Worm (Caenorhabditis elegans) whole organism, L1 larva: Measurements from ENCODE around the gene ruvb-1.

ENCODE experiments used
- C04F5.9 ChIP-seq: sonication (generic microtip); optimal IDR thresholded peaks from 2 replicates; lab custom pipeline; 2016; ENCODE audit warnings: missing genetic modification characterization, missing compliant biosample characterization
- F16B12.6 ChIP-seq: fragments of 150-350 bp; optimal IDR thresholded peaks from 2 replicates; lab custom pipeline; 2014; ENCODE audit warnings: missing biosample characterization, missing genetic modification characterization
- aha-1 ChIP-seq: fragments of 150-350 bp; optimal IDR thresholded peaks from 2 replicates; lab custom pipeline; 2014; ENCODE audit warnings: missing biosample characterization, missing genetic modification characterization
- alr-1 ChIP-seq: fragments of 200-800 bp; sonication (Bioruptor generic); optimal IDR thresholded peaks from 2 replicates; lab custom pipeline; 2018; ENCODE audit warnings: borderline replicate concordance, mild to moderate bottlenecking, missing genetic modification characterization, missing compliant biosample characterization
- aly-2 ChIP-seq: fragments of 150-350 bp; optimal IDR thresholded peaks from 2 replicates; lab custom pipeline; 2014; ENCODE audit warnings: missing biosample characterization, missing genetic modification characterization
- blmp-1 ChIP-seq: fragments of 150-350 bp; optimal IDR thresholded peaks from 2 replicates; lab custom pipeline; 2014; ENCODE audit warnings: missing biosample characterization, missing genetic modification characterization
- ceh-82 ChIP-seq, 3 experiments: fragments of 150-350 bp in 1 of 3; sonication (generic microtip) in 2 of 3; optimal IDR thresholded peaks; 2 replicates each; lab custom pipeline; 2014 to 2017; ENCODE audit warnings: missing biosample characterization in 3 of 3, missing genetic modification characterization in 3 of 3
- ceh-90 ChIP-seq: sonication (generic microtip); optimal IDR thresholded peaks from 2 replicates; lab custom pipeline; 2016; ENCODE audit warnings: missing genetic modification characterization, missing compliant biosample characterization
- ces-1 ChIP-seq: fragments of 150-350 bp; optimal IDR thresholded peaks from 2 replicates; lab custom pipeline; 2014; ENCODE audit warnings: missing biosample characterization, missing genetic modification reagents, missing genetic modification characterization
- dpl-1 ChIP-seq, 3 experiments: fragments of 150-350 bp in 2 of 3; sonication (generic microtip) in 1 of 3; optimal IDR thresholded peaks; 2 replicates each; lab custom pipeline; 2014 to 2017; ENCODE audit warnings: missing biosample characterization in 3 of 3, missing genetic modification characterization in 3 of 3, missing genetic modification reagents in 3 of 3
- dsc-1 ChIP-seq: sonication (generic microtip); optimal IDR thresholded peaks from 2 replicates; lab custom pipeline; 2016; ENCODE audit warnings: mild to moderate bottlenecking, missing genetic modification characterization, missing compliant biosample characterization
- efl-1 ChIP-seq, 4 experiments: fragments of 150-350 bp; optimal IDR thresholded peaks in 3 of 4; peaks in 1 of 4; 1 replicate in 1 of 4; 2 replicates in 3 of 4; lab custom pipeline; 2014; ENCODE audit warnings: missing biosample characterization in 2 of 4, missing genetic modification characterization in 2 of 4, missing genetic modification reagents in 2 of 4
- efl-3 ChIP-seq: fragments of 200-800 bp; sonication (Bioruptor generic); optimal IDR thresholded peaks from 2 replicates; lab custom pipeline; 2018; ENCODE audit warnings: mild to moderate bottlenecking, missing genetic modification characterization, missing compliant biosample characterization
- egl-13 ChIP-seq: sonication (generic microtip); optimal IDR thresholded peaks from 2 replicates; lab custom pipeline; 2016; ENCODE audit warnings: missing genotype, missing genetic modification reagents, missing genetic modification characterization, missing compliant biosample characterization
- elt-3 ChIP-seq, 6 experiments: fragments of 150-350 bp in 1 of 6; sonication (generic microtip); optimal IDR thresholded peaks; 2 replicates each; lab custom pipeline; 2017 to 2018; ENCODE audit warnings: missing biosample characterization in 6 of 6, missing genetic modification characterization in 6 of 6, inconsistent platforms in 1 of 6
- fkh-10 ChIP-seq: sonication (generic microtip); optimal IDR thresholded peaks from 2 replicates; lab custom pipeline; 2017; ENCODE audit warnings: missing biosample characterization, missing genetic modification reagents, missing genetic modification characterization
- fkh-4 ChIP-seq: sonication (generic microtip); optimal IDR thresholded peaks from 2 replicates; lab custom pipeline; 2016; ENCODE audit warnings: missing compliant biosample characterization, missing genetic modification characterization, borderline replicate concordance
- grh-1 ChIP-seq: fragments of 200-800 bp; sonication (Bioruptor generic); IDR thresholded peaks from 2 replicates; pipeline ENCODE4 v1.3.6; 2022; ENCODE audit warnings: missing genetic modification reagents, missing genetic modification characterization, missing compliant biosample characterization
- hlh-17 ChIP-seq: fragments of 200-800 bp; sonication (Bioruptor generic); optimal IDR thresholded peaks from 2 replicates; lab custom pipeline; 2018; ENCODE audit warnings: missing genetic modification characterization, mild to moderate bottlenecking, missing compliant biosample characterization, moderate library complexity, borderline replicate concordance
- lin-14 ChIP-seq: fragments of 200-800 bp; sonication (Bioruptor generic); optimal IDR thresholded peaks from 2 replicates; lab custom pipeline; 2018; ENCODE audit warnings: mild to moderate bottlenecking, missing genetic modification characterization, moderate library complexity, missing compliant biosample characterization
- lin-15B ChIP-seq: fragments of 150-350 bp; sonication (generic microtip); optimal IDR thresholded peaks from 3 replicates; lab custom pipeline; 2014; ENCODE audit warnings: missing biosample characterization, missing genetic modification characterization
- lin-35 ChIP-seq, 2 experiments: fragments of 150-350 bp; optimal IDR thresholded peaks; 2 replicates each; lab custom pipeline; 2014; ENCODE audit warnings: missing biosample characterization in 2 of 2, missing genetic modification characterization in 2 of 2, missing genetic modification reagents in 2 of 2
- lir-3 ChIP-seq: sonication (generic microtip); optimal IDR thresholded peaks from 2 replicates; lab custom pipeline; 2016; ENCODE audit warnings: mild to moderate bottlenecking, missing genetic modification characterization, moderate library complexity, missing compliant biosample characterization; ENCODE audit not compliant: poor library complexity
- lsy-2 ChIP-seq, 2 experiments: fragments of 150-350 bp; optimal IDR thresholded peaks; 2 replicates each; lab custom pipeline; 2014; ENCODE audit warnings: missing biosample characterization in 2 of 2, missing genetic modification characterization in 2 of 2
- mab-9 ChIP-seq: fragments of 200-800 bp; sonication (Bioruptor generic); IDR thresholded peaks from 2 replicates; pipeline ENCODE4 v1.3.6; 2022; ENCODE audit warnings: missing genetic modification reagents, missing genetic modification characterization, missing compliant biosample characterization
- mdl-1 ChIP-seq, 2 experiments: fragments of 150-350 bp; optimal IDR thresholded peaks; 2 replicates each; lab custom pipeline; 2014 to 2017; ENCODE audit warnings: missing biosample characterization in 2 of 2, missing genetic modification characterization in 2 of 2, inconsistent platforms in 1 of 2
- mep-1 ChIP-seq: fragments of 150-350 bp; optimal IDR thresholded peaks from 2 replicates; lab custom pipeline; 2014; ENCODE audit warnings: missing biosample characterization, missing genetic modification characterization
- nhr-19 ChIP-seq: fragments of 200-800 bp; sonication (Bioruptor generic); conservative IDR thresholded peaks from 2 replicates; pipeline ENCODE4 v1.3.6; 2022; ENCODE audit warnings: missing genetic modification characterization, missing compliant biosample characterization
- nhr-20 ChIP-seq: sonication (generic microtip); optimal IDR thresholded peaks from 2 replicates; lab custom pipeline; 2016; ENCODE audit warnings: mild to moderate bottlenecking, missing genetic modification characterization, missing compliant biosample characterization
- nhr-47 ChIP-seq: sonication (generic microtip); optimal IDR thresholded peaks from 2 replicates; lab custom pipeline; 2016; ENCODE audit warnings: mild to moderate bottlenecking, missing genetic modification characterization, moderate library complexity, missing compliant biosample characterization
- nhr-71 ChIP-seq: sonication (generic microtip); optimal IDR thresholded peaks from 2 replicates; lab custom pipeline; 2016; ENCODE audit warnings: mild to moderate bottlenecking, missing genetic modification characterization, moderate library complexity, missing compliant biosample characterization
- nhr-85 ChIP-seq: sonication (generic microtip); peaks from one replicate; lab custom pipeline; 2016; ENCODE audit warnings: missing genetic modification characterization, inconsistent platforms, missing compliant biosample characterization
- nhr-90 ChIP-seq: sonication (generic microtip); optimal IDR thresholded peaks from 2 replicates; lab custom pipeline; 2016; ENCODE audit warnings: mild to moderate bottlenecking, missing genetic modification characterization, missing compliant biosample characterization; ENCODE audit not compliant: poor library complexity
- skn-1 ChIP-seq: fragments of 150-350 bp; optimal IDR thresholded peaks from 2 replicates; lab custom pipeline; 2014; ENCODE audit warnings: missing biosample characterization, missing genetic modification characterization
- snu-23 ChIP-seq: sonication (generic microtip); optimal IDR thresholded peaks from 2 replicates; lab custom pipeline; 2016; ENCODE audit warnings: missing genetic modification characterization, missing compliant biosample characterization
- sox-4 ChIP-seq: sonication (generic microtip); optimal IDR thresholded peaks from 2 replicates; lab custom pipeline; 2016; ENCODE audit warnings: missing genetic modification characterization, missing compliant biosample characterization
- swsn-7 ChIP-seq: sonication (generic microtip); optimal IDR thresholded peaks from 2 replicates; lab custom pipeline; 2016; ENCODE audit warnings: missing genetic modification characterization, missing compliant biosample characterization
- tlp-1 ChIP-seq: fragments of 150-350 bp; optimal IDR thresholded peaks from 2 replicates; lab custom pipeline; 2014; ENCODE audit warnings: missing biosample characterization, missing genetic modification characterization
- unc-30 ChIP-seq: sonication (generic microtip); optimal IDR thresholded peaks from 2 replicates; lab custom pipeline; 2017; ENCODE audit warnings: missing biosample characterization, missing genetic modification characterization
- unc-86 ChIP-seq: sonication (generic microtip); optimal IDR thresholded peaks from 2 replicates; lab custom pipeline; 2016; ENCODE audit warnings: missing genetic modification characterization, missing compliant biosample characterization
- unc-98 ChIP-seq: fragments of 200-800 bp; sonication (Bioruptor generic); IDR thresholded peaks from 2 replicates; pipeline ENCODE4 v1.3.6; 2022; ENCODE audit warnings: missing genetic modification characterization, missing compliant biosample characterization
- vab-15 ChIP-seq: sonication (generic microtip); optimal IDR thresholded peaks from 2 replicates; lab custom pipeline; 2017; ENCODE audit warnings: missing genotype, mild to moderate bottlenecking, missing genetic modification characterization, missing compliant biosample characterization
- xbp-1 ChIP-seq: sonication (generic microtip); optimal IDR thresholded peaks from 2 replicates; lab custom pipeline; 2016; ENCODE audit warnings: missing genetic modification characterization, missing compliant biosample characterization
- zag-1 ChIP-seq: fragments of 150-350 bp; optimal IDR thresholded peaks from 2 replicates; lab custom pipeline; 2014; ENCODE audit warnings: missing biosample characterization, missing genetic modification characterization
- ztf-4 ChIP-seq: fragments of 150-350 bp; optimal IDR thresholded peaks from 2 replicates; lab custom pipeline; 2014; ENCODE audit warnings: missing biosample characterization, missing genetic modification characterization

The ruvb-1 gene

ce11 chrV:9984821-9985220 is 4.2 kb upstream of the ruvb-1 start (continued):
- no peak for TF ChIP-seq tlp-1
- TF ChIP-seq sox-4 = no peak
- no peak for TF ChIP-seq fkh-10 (GFP tag; lab: Kevin White, UChicago)
- no peak for TF ChIP-seq C04F5.9 (tag; lab: Kevin White, UChicago)

- TF ChIP-seq ztf-4 (tag; lab: Kevin White, UChicago) (no peak), unc-98 (GFP tag; lab: Robert Waterston, UW) (no peak), lir-3 (no peak), efl-1 (optimal IDR thresholded peaks at IDR 0.05; lab: Kevin White, UChicago) (no peak), efl-1 (GFP tag; optimal IDR thresholded peaks at IDR 0.05 in 1 of 2; lab: Kevin White, UChicago) (peak in 1 of 2 experiments; percentile 61), xbp-1 (tag; lab: Kevin White, UChicago) (no peak), egl-13 (tag; lab: Kevin White, UChicago) (no peak), fkh-4 (tag; lab: Kevin White, UChicago) (no peak), ceh-82 (tag; optimal IDR thresholded peaks at IDR 0.05; lab: Kevin White, UChicago) (no peak), nhr-71 (tag; lab: Kevin White, UChicago) (no peak)
Measured at ce11 chrV:9983529-9983928, 2.9 kb upstream of the ruvb-1 start.

ce11 chrV:9982568-9982967 is 2.0 kb upstream of the ruvb-1 start, which contains the start of gene C27H6.9:
Gene C27H6.9, plus strand, starts transcription at chrV:9982868.
- TF ChIP-seq aly-2 (tag; lab: Kevin White, UChicago) = no peak
- TF ChIP-seq dpl-1 (GFP tag; optimal IDR thresholded peaks at IDR 0.05; lab: Kevin White, UChicago) = no peak
- no peak for TF ChIP-seq elt-3 (tag; optimal IDR thresholded peaks at IDR 0.05; lab: Kevin White, UChicago)
- TF ChIP-seq lin-15B (tag; lab: Kevin White, UChicago) = no peak
- TF ChIP-seq lsy-2 (tag; optimal IDR thresholded peaks at IDR 0.05; lab: Kevin White, UChicago) = no peak
- TF ChIP-seq nhr-19 (GFP tag; lab: Robert Waterston, UW) = no peak

ce11 chrV:9978425-9978824 is 2.2 kb downstream of the ruvb-1 start:
- peak; percentile 26 for TF ChIP-seq mep-1
- TF ChIP-seq sox-4 = no peak
- peak; percentile 19 for TF ChIP-seq nhr-71 (tag; lab: Kevin White, UChicago)
- TF ChIP-seq efl-1 (optimal IDR thresholded peaks at IDR 0.05; lab: Kevin White, UChicago) = no peak
- no peak for TF ChIP-seq efl-1 (GFP tag; optimal IDR thresholded peaks at IDR 0.05 in 1 of 2; lab: Kevin White, UChicago)
- TF ChIP-seq lsy-2 (tag; optimal IDR thresholded peaks at IDR 0.05; lab: Kevin White, UChicago) = peak in 1 of 2 experiments; percentile 9
- TF ChIP-seq ztf-4 (tag; lab: Kevin White, UChicago) = no peak
- TF ChIP-seq skn-1 (tag; lab: Kevin White, UChicago) = no peak
- no peak for TF ChIP-seq unc-30 (tag; lab: Kevin White, UChicago)
- no peak for TF ChIP-seq ceh-90 (tag; lab: Kevin White, UChicago)
- TF ChIP-seq grh-1 = no peak
- peak; percentile 83 for TF ChIP-seq lin-14
- no peak for TF ChIP-seq nhr-85 (tag; lab: Kevin White, UChicago)
- TF ChIP-seq unc-86 = peak; percentile 33
- no peak for TF ChIP-seq mdl-1 (tag; optimal IDR thresholded peaks at IDR 0.05; lab: Kevin White, UChicago)
- no peak for TF ChIP-seq nhr-90
- TF ChIP-seq nhr-20 (tag; lab: Kevin White, UChicago) = no peak
- TF ChIP-seq blmp-1 (tag; lab: Kevin White, UChicago) = no peak
- no peak for TF ChIP-seq vab-15 (tag; lab: Kevin White, UChicago)
- TF ChIP-seq ceh-82 (tag; optimal IDR thresholded peaks at IDR 0.05; lab: Kevin White, UChicago) = peak in 1 of 3 experiments; percentile 51
- no peak for TF ChIP-seq F16B12.6 (tag; lab: Kevin White, UChicago)
- no peak for TF ChIP-seq zag-1
- no peak for TF ChIP-seq nhr-19 (GFP tag; lab: Robert Waterston, UW)
- TF ChIP-seq snu-23 (GFP tag; lab: Kevin White, UChicago) = peak; percentile 11
- TF ChIP-seq unc-98 (GFP tag; lab: Robert Waterston, UW) = no peak
- peak; percentile 32 for TF ChIP-seq fkh-10 (GFP tag; lab: Kevin White, UChicago)
- TF ChIP-seq dsc-1 (tag; lab: Kevin White, UChicago) = no peak
- no peak for TF ChIP-seq alr-1
- no peak for TF ChIP-seq aha-1 (tag; lab: Kevin White, UChicago)
- TF ChIP-seq efl-3 = no peak
- no peak for TF ChIP-seq lin-35 (GFP tag; optimal IDR thresholded peaks at IDR 0.05; lab: Kevin White, UChicago)
- no peak for TF ChIP-seq ces-1 (GFP tag; lab: Kevin White, UChicago)
- no peak for TF ChIP-seq hlh-17
- no peak for TF ChIP-seq mab-9 (GFP tag; lab: Robert Waterston, UW)
- peak; percentile 19 for TF ChIP-seq swsn-7 (tag; lab: Kevin White, UChicago)
- TF ChIP-seq nhr-47 (tag; lab: Kevin White, UChicago) = peak; percentile 12
